Worm (Caenorhabditis elegans): ENCODE data around the gene ccep-97.

DNA sequence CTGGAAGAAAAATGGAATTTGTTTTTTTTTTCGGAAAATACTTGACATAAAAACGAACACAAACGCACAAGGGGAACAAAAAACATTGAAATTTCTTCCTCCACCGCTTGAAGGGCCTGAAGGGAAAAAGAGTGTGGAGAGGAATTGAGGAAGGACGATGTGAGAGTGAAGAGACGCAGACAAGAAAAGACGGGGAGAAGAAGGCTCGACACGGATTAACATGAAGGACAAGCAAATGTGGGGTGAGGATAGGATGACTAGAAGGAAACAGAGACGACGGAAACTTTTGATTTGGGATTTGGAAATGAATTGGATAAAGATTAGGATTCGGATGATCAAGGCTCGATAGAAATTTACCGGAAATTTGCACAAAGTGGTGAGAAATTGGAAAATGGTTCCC, 42.1 kb upstream of the ccep-97 start:
- TF ChIP-seq ets-7 (tag; optimal IDR thresholded peaks at IDR 0.05) (no peak), tra-4 (tag; optimal IDR thresholded peaks at IDR 0.05) (no peak), flt-1 (GFP tag; IDR thresholded peaks at IDR 0.05) (no peak), ceh-36 (tag; optimal IDR thresholded peaks at IDR 0.05) (peak; percentile 1), ama-1 (optimal IDR thresholded peaks at IDR 0.05) (no peak), hnd-1 (tag; optimal IDR thresholded peaks at IDR 0.05) (no peak), F13C5.2 (tag; optimal IDR thresholded peaks at IDR 0.05) (peak; percentile 41), aly-1 (tag; optimal IDR thresholded peaks at IDR 0.05) (no peak), scrt-1 (GFP tag; IDR thresholded peaks at IDR 0.05) (no peak), tbx-37 (GFP tag; conservative IDR thresholded peaks at IDR 0.05) (no peak), tbx-11 (GFP tag; IDR thresholded peaks at IDR 0.05) (no peak), ceh-13 (GFP tag; optimal IDR thresholded peaks at IDR 0.05) (no peak), hmg-4 (GFP tag; optimal IDR thresholded peaks at IDR 0.05) (no peak), B0310.2 (tag; optimal IDR thresholded peaks at IDR 0.05) (no peak)
